Fruit fly (Drosophila melanogaster): ENCODE measurements around the gene Mst84B.

Mst84B gene

DNA sequence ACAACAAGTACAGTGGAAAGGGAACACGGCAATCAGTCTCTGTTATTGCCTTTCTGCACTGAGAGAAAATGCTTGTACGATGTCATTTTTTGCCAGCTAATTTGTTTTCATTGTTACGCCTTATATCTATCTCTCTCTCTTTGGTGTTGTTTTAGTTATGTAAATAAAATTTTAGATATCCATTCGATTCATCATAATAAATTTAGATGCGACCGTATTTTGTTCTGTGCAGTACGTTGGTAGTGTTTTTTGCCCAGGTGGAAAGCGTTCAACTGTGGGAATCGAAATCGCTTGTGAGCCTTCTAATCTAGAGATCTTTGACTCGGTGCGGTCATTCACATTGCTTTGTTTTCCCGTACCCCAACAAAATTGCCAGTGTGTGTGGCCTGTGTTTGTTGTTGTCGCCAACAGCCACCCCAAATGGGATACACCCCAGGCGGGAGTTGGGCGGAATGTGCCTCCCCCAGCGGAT is 13.8 kb downstream of the Mst84B start (continued):
- TF ChIP-seq ato (GFP tag; IDR thresholded peaks at IDR 0.05; ENCODE audit: partially characterized antibody) (no peak), CG3838 (GFP tag; optimal IDR thresholded peaks at IDR 0.05) (peak; percentile 66), kay (GFP tag; optimal IDR thresholded peaks at IDR 0.05) (peak; percentile 71), zfh2 (GFP tag; optimal IDR thresholded peaks at IDR 0.05) (peak; percentile 82), CG10979 (tag; optimal IDR thresholded peaks at IDR 0.05) (peak; percentile 92), CG10267 (tag; optimal IDR thresholded peaks at IDR 0.05) (peak; percentile 83), bab2 (GFP tag; optimal IDR thresholded peaks at IDR 0.05) (peak; percentile 95), CG4820 (GFP tag; optimal IDR thresholded peaks at IDR 0.05) (peak; percentile 88), crc (GFP tag; optimal IDR thresholded peaks at IDR 0.05) (peak; percentile 74), Spps (tag; optimal IDR thresholded peaks at IDR 0.05) (peak; percentile 73), CG1602 (GFP tag; optimal IDR thresholded peaks at IDR 0.05) (peak; percentile 82), stwl (tag; optimal IDR thresholded peaks at IDR 0.05) (peak; percentile 34), ATbp (GFP tag; optimal IDR thresholded peaks at IDR 0.05) (peak; percentile 91), CG17361 (GFP tag; IDR thresholded peaks at IDR 0.05) (no peak), lmd (GFP tag; IDR thresholded peaks at IDR 0.05) (no peak), Hr51 (GFP tag; optimal IDR thresholded peaks at IDR 0.05) (peak; percentile 75 to 90), gcm2 (GFP tag; optimal IDR thresholded peaks at IDR 0.05) (peak; percentile 79), CG7928 (GFP tag; optimal IDR thresholded peaks at IDR 0.05) (peak; percentile 65), CG10274 (GFP tag; optimal IDR thresholded peaks at IDR 0.05) (peak; percentile 79), sc (optimal IDR thresholded peaks at IDR 0.05) (no peak), sc (GFP tag; optimal IDR thresholded peaks at IDR 0.05) (peak; percentile 81), tgo (GFP tag; IDR thresholded peaks at IDR 0.05) (no peak), pfk (GFP tag; optimal IDR thresholded peaks at IDR 0.05) (peak; percentile 29), nerfin-2 (GFP tag; IDR thresholded peaks at IDR 0.05; ENCODE audit: partially characterized antibody) (no peak), CG13123 (GFP tag; optimal IDR thresholded peaks at IDR 0.05) (peak; percentile 75), en (GFP tag; optimal IDR thresholded peaks at IDR 0.05) (peak; percentile 85), Usf (GFP tag; optimal IDR thresholded peaks at IDR 0.05) (peak; percentile 71), CG6854 (GFP tag; optimal IDR thresholded peaks at IDR 0.05) (peak; percentile 90), cg (GFP tag; optimal IDR thresholded peaks at IDR 0.05) (no peak), ab (GFP tag; optimal IDR thresholded peaks at IDR 0.05) (peak; percentile 71), Mad (GFP tag; optimal IDR thresholded peaks at IDR 0.05) (peak; percentile 86), grau (tag; optimal IDR thresholded peaks at IDR 0.05) (peak; percentile 89), CG4328 (GFP tag; optimal IDR thresholded peaks at IDR 0.05) (peak; percentile 57), Blimp-1 (GFP tag; optimal IDR thresholded peaks at IDR 0.05) (peak; percentile 88), CG5953 (GFP tag; IDR thresholded peaks at IDR 0.05) (no peak), CG9609 (GFP tag; optimal IDR thresholded peaks at IDR 0.05) (peak; percentile 92), Sin3A (optimal IDR thresholded peaks at IDR 0.05) (no peak), fd64A (GFP tag; optimal IDR thresholded peaks at IDR 0.05) (peak; percentile 76), lbe (GFP tag; optimal IDR thresholded peaks at IDR 0.05) (peak; percentile 91), BtbVII (GFP tag; optimal IDR thresholded peaks at IDR 0.05) (peak; percentile 91), CG10654 (GFP tag; optimal IDR thresholded peaks at IDR 0.05) (peak; percentile 86), CG12659 (GFP tag; optimal IDR thresholded peaks at IDR 0.05) (peak; percentile 84), row (GFP tag; IDR thresholded peaks at IDR 0.05) (no peak), NFAT (GFP tag; IDR thresholded peaks at IDR 0.05) (no peak), tx (GFP tag; optimal IDR thresholded peaks at IDR 0.05) (peak; percentile 89), caup (GFP tag; optimal IDR thresholded peaks at IDR 0.05; ENCODE audit: severe bottlenecking) (peak; percentile 92), GATAe (GFP tag; conservative IDR thresholded peaks at IDR 0.05) (no peak), Dfd (GFP tag; optimal IDR thresholded peaks at IDR 0.05) (no peak), CG14710 (tag; optimal IDR thresholded peaks at IDR 0.05) (peak; percentile 85), CG1024 (GFP tag; IDR thresholded peaks at IDR 0.05) (no peak), NK7.1 (GFP tag; optimal IDR thresholded peaks at IDR 0.05) (peak; percentile 89)

All from whole organism, embryonic.